Worm (Caenorhabditis elegans): ENCODE results near the gene W01D2.6.

W01D2.6 gene

DNA sequence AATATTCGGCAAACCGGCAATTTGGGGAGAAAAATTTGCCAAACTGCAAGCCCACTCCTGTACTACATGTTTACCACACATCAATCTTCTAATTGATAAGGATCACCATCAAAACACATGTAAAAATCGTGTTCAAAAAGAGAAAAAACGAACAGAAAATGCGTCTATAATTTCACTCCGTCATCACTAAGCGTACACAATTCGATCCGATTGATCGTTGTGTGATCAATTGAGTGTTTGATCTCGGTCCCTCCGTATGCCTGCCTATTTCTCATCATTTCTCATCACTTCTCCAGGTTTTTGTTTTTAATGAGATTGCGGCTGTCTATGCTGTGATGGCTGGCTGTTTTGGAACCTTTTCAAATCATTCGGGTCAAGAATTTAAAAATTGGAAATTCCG, 16.6 kb downstream of the W01D2.6 start:
- TF ChIP-seq nhr-21 (tag; optimal IDR thresholded peaks at IDR 0.05) (peak; percentile 68), fos-1 (tag; optimal IDR thresholded peaks at IDR 0.05) (peak; percentile 1), sma-9 (GFP tag; optimal IDR thresholded peaks at IDR 0.05) (peak; percentile 36), sma-9 (tag; optimal IDR thresholded peaks at IDR 0.05) (no peak), nhr-237 (tag; optimal IDR thresholded peaks at IDR 0.05) (no peak)

DNA sequence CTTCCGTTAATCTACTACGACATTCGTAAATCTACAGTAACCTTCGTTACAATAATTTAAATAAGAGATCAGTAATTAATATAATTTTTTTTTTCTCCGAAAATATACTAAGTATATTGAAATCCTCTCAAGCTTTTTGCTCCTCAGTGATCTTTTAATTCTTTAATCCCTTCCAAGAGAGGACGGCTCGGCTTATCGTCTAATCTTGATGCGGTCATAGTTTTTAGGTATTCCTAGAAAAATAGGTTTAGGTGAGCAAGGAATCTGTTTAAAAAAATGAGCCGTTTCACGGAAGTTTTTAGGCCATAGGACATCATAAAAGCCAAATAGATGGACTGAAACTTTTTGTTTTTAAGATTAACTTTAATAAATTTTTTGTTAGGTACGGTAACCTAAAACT, 23.3 kb downstream of the W01D2.6 start:
- no peak for TF ChIP-seq sma-9 (GFP tag; optimal IDR thresholded peaks at IDR 0.05)
- no peak for TF ChIP-seq sma-9 (tag; optimal IDR thresholded peaks at IDR 0.05)

ce11 chrII:14838596-14839215, 29.9 kb downstream of the W01D2.6 start:
- TF ChIP-seq unc-55 (GFP tag; optimal IDR thresholded peaks at IDR 0.05) (no peak), C34F6.9 (tag; optimal IDR thresholded peaks at IDR 0.05) (no peak), nhr-21 (tag; optimal IDR thresholded peaks at IDR 0.05) (peak; percentile 72), nhr-25 (tag; optimal IDR thresholded peaks at IDR 0.05) (peak; percentile 33), lin-11 (tag; optimal IDR thresholded peaks at IDR 0.05) (no peak), blmp-1 (tag; optimal IDR thresholded peaks at IDR 0.05; ENCODE audit: insufficient read depth) (no peak), ceh-16 (tag; optimal IDR thresholded peaks at IDR 0.05) (no peak), alr-1 (tag; optimal IDR thresholded peaks at IDR 0.05) (no peak), nhr-129 (tag; optimal IDR thresholded peaks at IDR 0.05) (no peak), mdl-1 (tag; optimal IDR thresholded peaks at IDR 0.05) (no peak), dmd-4 (tag; optimal IDR thresholded peaks at IDR 0.05) (no peak), egl-27 (tag; optimal IDR thresholded peaks at IDR 0.05) (no peak), crh-2 (tag; optimal IDR thresholded peaks at IDR 0.05) (no peak), ztf-4 (tag; optimal IDR thresholded peaks at IDR 0.05) (no peak), fos-1 (tag; optimal IDR thresholded peaks at IDR 0.05) (peak; percentile 39), mbf-1 (tag; optimal IDR thresholded peaks at IDR 0.05) (no peak), nhr-10 (tag; optimal IDR thresholded peaks at IDR 0.05) (no peak), ama-1 (optimal IDR thresholded peaks at IDR 0.05) (no peak), Y55F3AM.14 (GFP tag; optimal IDR thresholded peaks at IDR 0.05) (no peak), peb-1 (tag; optimal IDR thresholded peaks at IDR 0.05) (no peak), snpc-4 (tag; optimal IDR thresholded peaks at IDR 0.05) (peak; percentile 51), ceh-82 (tag; optimal IDR thresholded peaks at IDR 0.05) (no peak), lin-39 (tag; optimal IDR thresholded peaks at IDR 0.05) (no peak), sem-4 (tag; optimal IDR thresholded peaks at IDR 0.05) (no peak), ztf-1 (GFP tag; conservative IDR thresholded peaks at IDR 0.05) (no peak), nhr-6 (tag; optimal IDR thresholded peaks at IDR 0.05) (no peak), nhr-23 (tag; optimal IDR thresholded peaks at IDR 0.05) (no peak), elt-1 (tag; optimal IDR thresholded peaks at IDR 0.05) (no peak), ZK546.5 (tag; optimal IDR thresholded peaks at IDR 0.05) (no peak), mab-5 (tag; optimal IDR thresholded peaks at IDR 0.05) (no peak), ztf-11 (tag; optimal IDR thresholded peaks at IDR 0.05) (no peak), lin-13 (GFP tag; optimal IDR thresholded peaks at IDR 0.05) (no peak), nhr-12 (tag; optimal IDR thresholded peaks at IDR 0.05) (no peak), nhr-237 (tag; optimal IDR thresholded peaks at IDR 0.05) (no peak), nhr-11 (tag; optimal IDR thresholded peaks at IDR 0.05) (no peak), R02D3.7 (tag; optimal IDR thresholded peaks at IDR 0.05) (no peak), elt-3 (tag; optimal IDR thresholded peaks at IDR 0.05) (no peak), zag-1 (tag; optimal IDR thresholded peaks at IDR 0.05) (no peak), skn-1 (tag; optimal IDR thresholded peaks at IDR 0.05) (no peak), sma-3 (GFP tag; optimal IDR thresholded peaks at IDR 0.05) (peak; percentile 16), F13H6.1 (tag; optimal IDR thresholded peaks at IDR 0.05) (no peak), lsy-2 (tag; optimal IDR thresholded peaks at IDR 0.05) (no peak), unc-39 (tag; optimal IDR thresholded peaks at IDR 0.05) (no peak), sma-9 (GFP tag; optimal IDR thresholded peaks at IDR 0.05) (peak; percentile 80), sma-9 (tag; optimal IDR thresholded peaks at IDR 0.05) (no peak), unc-62 (GFP tag; optimal IDR thresholded peaks at IDR 0.05) (no peak), nhr-77 (tag; optimal IDR thresholded peaks at IDR 0.05) (no peak), aly-2 (tag; optimal IDR thresholded peaks at IDR 0.05) (no peak), gmeb-1 (tag; optimal IDR thresholded peaks at IDR 0.05) (no peak)

All from whole organism, L2 larva.